Fruit fly (Drosophila melanogaster): Measurements from ENCODE around the gene eIF3a.

dm6 chr3R:4470695-4471046 lies 37.0 kb upstream of the eIF3a start:
- TF ChIP-seq CG8478 (optimal IDR thresholded peaks at IDR 0.05) (no peak), CTCF (optimal IDR thresholded peaks at IDR 0.05) (no peak)

Measured in S2 (cell line).